Worm (Caenorhabditis elegans): Measurements from ENCODE around the gene Y39E4B.13.
A peak's percentile ranks its signal among the peaks of the same experiment; 100 is the strongest.

The Y39E4B.13 gene

ce11 chrIII:13091072-13091538 is at the start of gene Y39E4B.13:
Gene Y39E4B.13, plus strand, starts transcription at chrIII:13091122.
- TF ChIP-seq W03F9.2 (tag; optimal IDR thresholded peaks at IDR 0.05): no peak
- TF ChIP-seq him-1 (tag; optimal IDR thresholded peaks at IDR 0.05): no peak
- TF ChIP-seq dao-5 (tag; optimal IDR thresholded peaks at IDR 0.05): no peak

ce11 chrIII:13049956-13050355 is 41.0 kb upstream of the Y39E4B.13 start:
- TF ChIP-seq him-1 (tag; optimal IDR thresholded peaks at IDR 0.05): no peak
- no peak for TF ChIP-seq dao-5 (tag; optimal IDR thresholded peaks at IDR 0.05)
- no peak for TF ChIP-seq W03F9.2 (tag; optimal IDR thresholded peaks at IDR 0.05)

ce11 chrIII:13055342-13055741 is 35.6 kb upstream of the Y39E4B.13 start, which contains the start of gene F54F12.1:
Gene F54F12.1, minus strand, starts transcription at chrIII:13055442.
- TF ChIP-seq him-1 (tag; optimal IDR thresholded peaks at IDR 0.05) (no peak), W03F9.2 (tag; optimal IDR thresholded peaks at IDR 0.05) (no peak), dao-5 (tag; optimal IDR thresholded peaks at IDR 0.05) (no peak)

- TF ChIP-seq W03F9.2 (tag; optimal IDR thresholded peaks at IDR 0.05) (no peak), dao-5 (tag; optimal IDR thresholded peaks at IDR 0.05) (no peak), him-1 (tag; optimal IDR thresholded peaks at IDR 0.05) (no peak)
These were observed 34.7 kb upstream of the Y39E4B.13 start for ce11 chrIII:13056230-13056629.

ce11 chrIII:13056735-13057134 is 34.2 kb upstream of the Y39E4B.13 start:
- TF ChIP-seq him-1 (tag; optimal IDR thresholded peaks at IDR 0.05) (no peak), W03F9.2 (tag; optimal IDR thresholded peaks at IDR 0.05) (no peak), dao-5 (tag; optimal IDR thresholded peaks at IDR 0.05) (no peak)

- no peak for TF ChIP-seq W03F9.2 (tag; optimal IDR thresholded peaks at IDR 0.05)
- peak; percentile 18 for TF ChIP-seq him-1 (tag; optimal IDR thresholded peaks at IDR 0.05)
These were observed 32.8 kb upstream of the Y39E4B.13 start for ce11 chrIII:13058140-13058539.

- no peak for TF ChIP-seq W03F9.2 (tag; optimal IDR thresholded peaks at IDR 0.05)
- no peak for TF ChIP-seq him-1 (tag; optimal IDR thresholded peaks at IDR 0.05)
- no peak for TF ChIP-seq dao-5 (tag; optimal IDR thresholded peaks at IDR 0.05)
These were observed 31.6 kb upstream of the Y39E4B.13 start for ce11 chrIII:13059335-13059734.

ce11 chrIII:13061136-13061535 is 29.8 kb upstream of the Y39E4B.13 start:
- TF ChIP-seq him-1 (tag; optimal IDR thresholded peaks at IDR 0.05) (peak; percentile 83), W03F9.2 (tag; optimal IDR thresholded peaks at IDR 0.05) (peak; percentile 45), dao-5 (tag; optimal IDR thresholded peaks at IDR 0.05) (no peak)

ce11 chrIII:13061734-13062133 is 29.2 kb upstream of the Y39E4B.13 start:
- TF ChIP-seq him-1 (tag; optimal IDR thresholded peaks at IDR 0.05) (no peak), W03F9.2 (tag; optimal IDR thresholded peaks at IDR 0.05) (no peak), dao-5 (tag; optimal IDR thresholded peaks at IDR 0.05) (no peak)

ce11 chrIII:13062414-13062965 is 28.4 kb upstream of the Y39E4B.13 start:
- peak; percentile 39 for TF ChIP-seq dao-5 (tag; optimal IDR thresholded peaks at IDR 0.05)
- TF ChIP-seq him-1 (tag; optimal IDR thresholded peaks at IDR 0.05): peak; percentile 97
- TF ChIP-seq W03F9.2 (tag; optimal IDR thresholded peaks at IDR 0.05): peak; percentile 63

ce11 chrIII:13062989-13063388 is 27.9 kb upstream of the Y39E4B.13 start:
- TF ChIP-seq dao-5 (tag; optimal IDR thresholded peaks at IDR 0.05) (no peak), him-1 (tag; optimal IDR thresholded peaks at IDR 0.05) (no peak), W03F9.2 (tag; optimal IDR thresholded peaks at IDR 0.05) (no peak)

ce11 chrIII:13064213-13065184 is 26.4 kb upstream of the Y39E4B.13 start:
- TF ChIP-seq dao-5 (tag; optimal IDR thresholded peaks at IDR 0.05): no peak
- no peak for TF ChIP-seq him-1 (tag; optimal IDR thresholded peaks at IDR 0.05)
- TF ChIP-seq W03F9.2 (tag; optimal IDR thresholded peaks at IDR 0.05): no peak

ce11 chrIII:13065694-13066093 is 25.2 kb upstream of the Y39E4B.13 start:
- TF ChIP-seq dao-5 (tag; optimal IDR thresholded peaks at IDR 0.05) (no peak), him-1 (tag; optimal IDR thresholded peaks at IDR 0.05) (no peak), W03F9.2 (tag; optimal IDR thresholded peaks at IDR 0.05) (no peak)

ce11 chrIII:13066828-13067227 is 24.1 kb upstream of the Y39E4B.13 start:
- TF ChIP-seq dao-5 (tag; optimal IDR thresholded peaks at IDR 0.05) (no peak), W03F9.2 (tag; optimal IDR thresholded peaks at IDR 0.05) (no peak), him-1 (tag; optimal IDR thresholded peaks at IDR 0.05) (no peak)
